Fruit fly (Drosophila melanogaster): ENCODE measurements around the gene CG34323.
A peak's percentile ranks its signal among the peaks of the same experiment; 100 is the strongest.

Gene CG34323

dm6 chrX:12082244-12082643, 12.0 kb downstream of the CG34323 start (continued):
- TF ChIP-seq CG18262 (tag; optimal IDR thresholded peaks at IDR 0.05) (peak; percentile 22), Ptx1 (GFP tag; IDR thresholded peaks at IDR 0.05) (0 out of 2 replicates have a peak, but pooled peaks have one; percentile 14), bsh (GFP tag; optimal IDR thresholded peaks at IDR 0.05) (peak in 1 of 2 experiments; percentile 27), Oli (tag; optimal IDR thresholded peaks at IDR 0.05) (peak; percentile 3), CG9876 (GFP tag; optimal IDR thresholded peaks at IDR 0.05) (no peak), lola (GFP tag; optimal IDR thresholded peaks at IDR 0.05) (peak in 1 of 3 experiments; percentile 7), CG16815 (GFP tag; optimal IDR thresholded peaks at IDR 0.05) (no peak), Hr3 (GFP tag; optimal IDR thresholded peaks at IDR 0.05) (no peak), twi (tag; optimal IDR thresholded peaks at IDR 0.05) (peak; percentile 54), CG7556 (GFP tag; optimal IDR thresholded peaks at IDR 0.05) (peak; percentile 31), Drgx (GFP tag; IDR thresholded peaks at IDR 0.05) (no peak), wdn (GFP tag; IDR thresholded peaks at IDR 0.05) (no peak), gem (tag; optimal IDR thresholded peaks at IDR 0.05) (peak; percentile 50), phol (tag; optimal IDR thresholded peaks at IDR 0.05) (peak; percentile 29), ind (GFP tag; optimal IDR thresholded peaks at IDR 0.05) (peak; percentile 11), CG10959 (GFP tag; IDR thresholded peaks at IDR 0.05) (no peak), Fer1 (GFP tag; optimal IDR thresholded peaks at IDR 0.05) (peak; percentile 32), ab (GFP tag; optimal IDR thresholded peaks at IDR 0.05) (no peak), CG11696 (GFP tag; IDR thresholded peaks at IDR 0.05) (no peak), CG30403 (GFP tag; optimal IDR thresholded peaks at IDR 0.05) (peak; percentile 17), abd-A (tag; optimal IDR thresholded peaks at IDR 0.05) (peak; percentile 36), eve (GFP tag; optimal IDR thresholded peaks at IDR 0.05) (peak in 1 of 2 experiments; percentile 20), dysf (GFP tag; IDR thresholded peaks at IDR 0.05) (0 out of 3 replicates have a peak, but pooled peaks have one; percentile 37), tup (GFP tag; optimal IDR thresholded peaks at IDR 0.05) (no peak), CG17359 (tag; optimal IDR thresholded peaks at IDR 0.05) (peak; percentile 7), CG1603 (tag; optimal IDR thresholded peaks at IDR 0.05) (peak; percentile 10), H2.0 (GFP tag; IDR thresholded peaks at IDR 0.05) (peak; percentile 10; the same call in 1 of the 2 replicates), CG18599 (GFP tag; optimal IDR thresholded peaks at IDR 0.05) (peak; percentile 56), Meics (GFP tag; optimal IDR thresholded peaks at IDR 0.05) (peak; percentile 6), tgo (GFP tag; IDR thresholded peaks at IDR 0.05) (0 out of 3 replicates have a peak, but pooled peaks have one; percentile 21)

DNA sequence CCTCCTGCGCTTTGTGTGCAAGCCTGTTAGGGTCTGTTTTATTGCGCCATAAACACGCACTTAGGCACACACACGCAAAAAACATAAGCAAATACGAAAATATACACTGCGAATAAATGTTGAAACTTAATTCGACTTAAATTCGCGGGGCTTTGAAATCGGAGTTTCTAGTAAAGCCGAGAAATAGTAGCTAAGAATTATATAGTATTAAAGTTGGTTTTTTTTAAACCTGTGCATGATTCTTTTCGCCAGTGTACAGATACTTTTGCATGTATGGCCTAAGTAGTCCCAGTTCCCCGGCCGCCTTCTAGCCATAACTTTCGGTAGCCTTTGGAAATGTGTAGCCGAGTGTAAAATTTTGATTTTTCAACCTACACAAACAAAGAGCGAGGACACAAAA, 14.2 kb downstream of the CG34323 start:
- TF ChIP-seq hkb (optimal IDR thresholded peaks at IDR 0.05): no peak
- 0 out of 2 replicates have a peak, but pooled peaks have one; percentile 14 for TF ChIP-seq hkb (GFP tag; IDR thresholded peaks at IDR 0.05)
- no peak for TF ChIP-seq CG11085 (GFP tag; IDR thresholded peaks at IDR 0.05)
- no peak for TF ChIP-seq CG6175 (GFP tag; IDR thresholded peaks at IDR 0.05)
- TF ChIP-seq CG14860 (GFP tag; IDR thresholded peaks at IDR 0.05; ENCODE audit: partially characterized antibody): no peak
- TF ChIP-seq hbn (GFP tag; IDR thresholded peaks at IDR 0.05; ENCODE audit: partially characterized antibody): no peak
- peak; percentile 27 for TF ChIP-seq CG2678 (tag; optimal IDR thresholded peaks at IDR 0.05)
- TF ChIP-seq abd-A (tag; optimal IDR thresholded peaks at IDR 0.05): peak; percentile 32
- peak in 1 of 2 experiments; percentile 5 for TF ChIP-seq bsh (GFP tag; optimal IDR thresholded peaks at IDR 0.05)
- TF ChIP-seq Awh (GFP tag; IDR thresholded peaks at IDR 0.05): no peak
- TF ChIP-seq CG12391 (tag; optimal IDR thresholded peaks at IDR 0.05): peak; percentile 3
- no peak for TF ChIP-seq CG31441 (GFP tag; IDR thresholded peaks at IDR 0.05)
- no peak for TF ChIP-seq CG10267 (tag; optimal IDR thresholded peaks at IDR 0.05)
- TF ChIP-seq Hand (GFP tag; optimal IDR thresholded peaks at IDR 0.05): no peak
- peak; percentile 12 for TF ChIP-seq CG7556 (GFP tag; optimal IDR thresholded peaks at IDR 0.05)
- peak; percentile 19 for TF ChIP-seq Sox102F (GFP tag; optimal IDR thresholded peaks at IDR 0.05)
- no peak for TF ChIP-seq Ets97D (GFP tag; optimal IDR thresholded peaks at IDR 0.05)
- no peak for TF ChIP-seq CG6272 (GFP tag; IDR thresholded peaks at IDR 0.05)
- peak; percentile 30; the same call in 1 of the 2 replicates for TF ChIP-seq Xrp1 (GFP tag; IDR thresholded peaks at IDR 0.05)
- TF ChIP-seq row (GFP tag; IDR thresholded peaks at IDR 0.05): peak; percentile 43; the same call in 1 of the 3 replicates
- TF ChIP-seq bcd (GFP tag; optimal IDR thresholded peaks at IDR 0.05): peak; percentile 15
- TF ChIP-seq CG11504 (tag; optimal IDR thresholded peaks at IDR 0.05): peak; percentile 40
- TF ChIP-seq CG2889 (GFP tag; IDR thresholded peaks at IDR 0.05): 0 out of 3 replicates have a peak, but pooled peaks have one; percentile 26
- peak; percentile 18 for TF ChIP-seq fd96Cb (tag; optimal IDR thresholded peaks at IDR 0.05)

All from whole organism, embryonic.